Worm (Caenorhabditis elegans) whole organism, L1 larva: ENCODE data around the gene nhr-261.

Experiments used
- elt-3 ChIP-seq, 6 experiments: fragments of 150-350 bp in 1 of 6; sonication (generic microtip); optimal IDR thresholded peaks; 2 replicates each; lab custom pipeline; 2017 to 2018; ENCODE audit warnings: missing biosample characterization in 6 of 6, missing genetic modification characterization in 6 of 6, inconsistent platforms in 1 of 6
- nhr-237 ChIP-seq: fragments of 150-350 bp; optimal IDR thresholded peaks from 2 replicates; lab custom pipeline; 2014; ENCODE audit warnings: missing biosample characterization, missing genetic modification characterization
- nhr-90 ChIP-seq: sonication (generic microtip); optimal IDR thresholded peaks from 2 replicates; lab custom pipeline; 2016; ENCODE audit warnings: mild to moderate bottlenecking, missing genetic modification characterization, missing compliant biosample characterization; ENCODE audit not compliant: poor library complexity
- tbx-2 ChIP-seq: sonication (generic microtip); optimal IDR thresholded peaks from 2 replicates; lab custom pipeline; 2016; ENCODE audit warnings: missing genetic modification characterization, missing compliant biosample characterization
- ztf-11 ChIP-seq, 2 experiments: sonication (generic microtip); optimal IDR thresholded peaks; 2 replicates each; lab custom pipeline; 2016 to 2017; ENCODE audit warnings: missing genetic modification characterization in 2 of 2, missing biosample characterization in 1 of 2, missing compliant biosample characterization in 1 of 2
- ztf-4 ChIP-seq: fragments of 150-350 bp; optimal IDR thresholded peaks from 2 replicates; lab custom pipeline; 2014; ENCODE audit warnings: missing biosample characterization, missing genetic modification characterization

DNA sequence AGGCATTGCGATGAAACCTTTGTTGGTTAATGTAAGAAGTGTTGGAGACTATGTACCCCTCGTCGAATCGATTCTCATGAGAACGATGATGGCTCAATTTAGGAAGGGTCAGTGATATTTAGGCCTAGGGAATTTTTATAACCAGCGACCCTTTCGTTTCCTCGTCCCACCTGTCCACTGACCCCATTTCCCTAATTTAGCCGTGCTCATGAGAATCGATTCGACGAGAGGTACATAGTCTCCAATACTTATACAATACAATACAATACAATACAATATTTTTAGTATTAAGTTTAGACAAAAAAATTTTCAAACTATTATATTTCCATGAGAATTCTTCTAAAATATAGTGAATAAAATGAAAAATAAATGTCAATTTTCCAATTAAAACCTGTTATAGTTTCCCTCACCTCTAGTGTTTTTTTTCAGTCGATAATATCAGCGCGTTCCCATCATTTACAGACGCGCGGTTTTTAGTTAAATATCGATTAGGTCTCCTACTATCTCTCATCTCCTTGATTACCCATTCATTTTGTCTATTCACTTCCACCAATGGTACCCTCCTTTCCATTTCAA lies 42.2 kb upstream of the nhr-261 start, which contains the start of the genes F53C3.11 and fbxb-103:
- TF ChIP-seq ztf-4 (no peak), elt-3 (tag; optimal IDR thresholded peaks at IDR 0.05; lab: Kevin White, UChicago) (no peak), nhr-237 (tag; lab: Kevin White, UChicago) (no peak), nhr-90 (tag; lab: Kevin White, UChicago) (no peak), ztf-11 (tag; optimal IDR thresholded peaks at IDR 0.05; lab: Kevin White, UChicago) (no peak), tbx-2 (tag; lab: Kevin White, UChicago) (no peak)
